Fruit fly (Drosophila melanogaster): ENCODE data around the gene Ance.

The Ance gene

DNA sequence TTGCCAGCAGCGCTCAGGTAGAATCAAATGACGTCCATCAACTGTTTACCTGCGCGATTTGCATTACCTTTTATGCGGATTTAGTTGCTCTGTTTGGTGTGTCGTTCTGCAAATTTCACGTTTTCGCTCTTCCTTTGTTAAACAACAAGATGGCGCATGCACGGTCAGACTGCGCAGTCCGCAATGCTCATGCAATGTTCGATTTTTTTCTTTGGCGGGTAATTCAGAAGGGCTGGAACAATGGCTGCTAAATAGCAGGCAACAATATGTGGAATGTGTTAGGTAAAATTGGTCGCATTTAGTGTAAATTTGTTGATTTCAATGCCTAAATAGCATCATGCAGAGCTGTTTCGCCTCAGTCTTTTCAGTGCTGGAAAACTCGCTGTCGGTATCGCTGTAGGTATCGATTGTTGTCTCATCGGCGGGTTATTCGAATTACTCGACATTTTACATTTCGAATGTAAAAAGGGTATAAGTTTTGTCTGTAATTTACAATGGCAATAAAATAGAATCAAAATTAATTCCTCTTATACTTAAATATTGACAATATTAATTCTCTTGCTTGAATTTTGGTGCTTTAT, 1.0 kb upstream of the Ance start, which contains the start of gene Smg5 (continued):
- peak; percentile 59 for TF ChIP-seq N (GFP tag; optimal IDR thresholded peaks at IDR 0.05)
- no peak for TF ChIP-seq Dfd (GFP tag; optimal IDR thresholded peaks at IDR 0.05)
- peak; percentile 74 for TF ChIP-seq Jra (GFP tag; optimal IDR thresholded peaks at IDR 0.05)
- peak; percentile 83 for TF ChIP-seq Hnf4 (GFP tag; optimal IDR thresholded peaks at IDR 0.05)
- peak; percentile 91 for TF ChIP-seq woc (GFP tag; optimal IDR thresholded peaks at IDR 0.05)
- TF ChIP-seq Myc (optimal IDR thresholded peaks at IDR 0.05): peak; percentile 76

- TF ChIP-seq CG32264 (GFP tag; optimal IDR thresholded peaks at IDR 0.05) (no peak), Vsx2 (GFP tag; optimal IDR thresholded peaks at IDR 0.05; ENCODE audit: partially characterized antibody) (no peak)
Measured at dm6 chr2L:13905848-13906585, 572 bp downstream of the Ance start.

dm6 chr2L:13909033-13909432, 3.6 kb downstream of the Ance start, which contains the start of gene Ance-2:
Gene Ance-2 (plus strand): TSS chr2L:13909333.
- TF ChIP-seq rgr (GFP tag; optimal IDR thresholded peaks at IDR 0.05): no peak
- no peak for TF ChIP-seq Rel (GFP tag; optimal IDR thresholded peaks at IDR 0.05)
- TF ChIP-seq Rel (tag; optimal IDR thresholded peaks at IDR 0.05): no peak
- no peak for TF ChIP-seq HLH106 (tag; optimal IDR thresholded peaks at IDR 0.05)
- no peak for TF ChIP-seq N (GFP tag; optimal IDR thresholded peaks at IDR 0.05)
- TF ChIP-seq foxo (GFP tag; optimal IDR thresholded peaks at IDR 0.05): no peak
- TF ChIP-seq dmrt93B (GFP tag; optimal IDR thresholded peaks at IDR 0.05): no peak
- no peak for TF ChIP-seq fru (GFP tag; optimal IDR thresholded peaks at IDR 0.05)
- no peak for TF ChIP-seq sage (GFP tag; optimal IDR thresholded peaks at IDR 0.05)
- no peak for TF ChIP-seq dl (GFP tag; optimal IDR thresholded peaks at IDR 0.05; ENCODE audit: insufficient read depth in 1 of 2, partially characterized antibody in 2 of 2)
- no peak for TF ChIP-seq CG32264 (GFP tag; optimal IDR thresholded peaks at IDR 0.05)
- no peak for TF ChIP-seq psq (GFP tag; optimal IDR thresholded peaks at IDR 0.05)
- no peak for TF ChIP-seq OdsH (GFP tag; optimal IDR thresholded peaks at IDR 0.05)
- TF ChIP-seq GATAd (GFP tag; optimal IDR thresholded peaks at IDR 0.05): no peak
- TF ChIP-seq Jra (GFP tag; optimal IDR thresholded peaks at IDR 0.05): no peak
- no peak for TF ChIP-seq Myc (optimal IDR thresholded peaks at IDR 0.05)
- no peak for TF ChIP-seq Vsx2 (GFP tag; optimal IDR thresholded peaks at IDR 0.05; ENCODE audit: partially characterized antibody)

DNA sequence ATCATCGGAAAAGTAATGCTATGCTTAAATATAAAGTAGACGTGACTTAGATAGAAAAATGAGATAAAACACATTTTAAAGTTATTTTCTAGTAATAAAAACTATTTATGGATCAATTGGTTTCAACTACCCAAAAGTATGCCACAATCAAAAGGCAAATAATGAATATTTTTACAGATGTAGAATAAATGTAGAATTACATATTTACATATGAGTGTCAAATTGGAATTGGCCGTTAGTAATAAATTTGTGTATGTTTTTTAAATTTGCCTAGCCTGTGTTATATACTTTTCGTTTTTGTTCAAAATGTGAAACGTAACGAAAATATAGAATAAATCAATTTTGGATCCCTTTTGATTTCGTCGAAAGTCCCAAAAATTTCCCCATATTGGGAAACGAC, 6.3 kb downstream of the Ance start, which contains the start of gene Acyp:
Acyp (plus strand) TSS at position 301 of the 400 bp plus-strand sequence.
- TF ChIP-seq Vsx2 (GFP tag; optimal IDR thresholded peaks at IDR 0.05; ENCODE audit: partially characterized antibody): no peak
- TF ChIP-seq Hr83 (GFP tag; optimal IDR thresholded peaks at IDR 0.05; ENCODE audit: poor library complexity, severe bottlenecking): no peak
- TF ChIP-seq Myc (optimal IDR thresholded peaks at IDR 0.05): peak; percentile 27

dm6 chr2L:13914425-13914824, 9.0 kb downstream of the Ance start, which contains the start of gene Ance-3:
Gene Ance-3 (plus strand): TSS chr2L:13914725.
- TF ChIP-seq CG9705 (GFP tag; optimal IDR thresholded peaks at IDR 0.05): no peak
- no peak for TF ChIP-seq pan (optimal IDR thresholded peaks at IDR 0.05)
- no peak for TF ChIP-seq psq (GFP tag; optimal IDR thresholded peaks at IDR 0.05)
- TF ChIP-seq Sp1 (GFP tag; optimal IDR thresholded peaks at IDR 0.05): no peak

dm6 chr2L:13923453-13923852, 18.0 kb downstream of the Ance start, which contains the start of gene Vajk1:
Gene Vajk1 (minus strand): TSS chr2L:13923553.
- no peak for TF ChIP-seq Hr78 (GFP tag; optimal IDR thresholded peaks at IDR 0.05)
- no peak for TF ChIP-seq foxo (GFP tag; optimal IDR thresholded peaks at IDR 0.05)
- TF ChIP-seq CG9705 (GFP tag; optimal IDR thresholded peaks at IDR 0.05): no peak
- TF ChIP-seq sv (GFP tag; optimal IDR thresholded peaks at IDR 0.05): no peak
- TF ChIP-seq usp (GFP tag; optimal IDR thresholded peaks at IDR 0.05): no peak
- no peak for TF ChIP-seq Rel (GFP tag; optimal IDR thresholded peaks at IDR 0.05)
- TF ChIP-seq Rel (tag; optimal IDR thresholded peaks at IDR 0.05): no peak
- no peak for TF ChIP-seq CG32264 (GFP tag; optimal IDR thresholded peaks at IDR 0.05)
- TF ChIP-seq ey (GFP tag; optimal IDR thresholded peaks at IDR 0.05): no peak
- TF ChIP-seq dl (GFP tag; optimal IDR thresholded peaks at IDR 0.05; ENCODE audit: insufficient read depth in 1 of 2, partially characterized antibody in 2 of 2): no peak
- TF ChIP-seq HLH106 (tag; optimal IDR thresholded peaks at IDR 0.05): no peak
- no peak for TF ChIP-seq dmrt93B (GFP tag; optimal IDR thresholded peaks at IDR 0.05)

All from whole organism, wandering third instar larva.